Worm (Caenorhabditis elegans) whole organism, young adult: ENCODE data around the gene glt-6.
A peak's percentile ranks its signal among the peaks of the same experiment; 100 is the strongest.

Source experiments
- B0019.2 ChIP-seq: fragments of 200-800 bp; sonication (Bioruptor generic); conservative IDR thresholded peaks from 2 replicates; pipeline ENCODE4 v1.3.6; 2022; ENCODE audit warnings: missing genetic modification reagents, missing genetic modification characterization, missing compliant biosample characterization
- B0035.1 ChIP-seq: sonication (generic microtip); optimal IDR thresholded peaks from 2 replicates; lab custom pipeline; 2016; ENCODE audit warnings: missing genetic modification characterization, mild to moderate bottlenecking, missing compliant biosample characterization, missing genotype, missing genetic modification reagents
- B0261.1 ChIP-seq: sonication (generic microtip); optimal IDR thresholded peaks from 2 replicates; lab custom pipeline; 2016; ENCODE audit warnings: mild to moderate bottlenecking, missing genetic modification characterization, moderate library complexity, missing compliant biosample characterization
- C06A6.2 ChIP-seq: fragments of 200-800 bp; sonication (Bioruptor generic); conservative IDR thresholded peaks from 2 replicates; pipeline ENCODE4 v1.3.6; 2022; ENCODE audit warnings: missing genetic modification characterization, missing compliant biosample characterization
- F57C9.4 ChIP-seq: sonication (generic microtip); optimal IDR thresholded peaks from 2 replicates; lab custom pipeline; 2017; ENCODE audit warnings: mild to moderate bottlenecking, missing genetic modification characterization, missing compliant biosample characterization
- K12H6.12 ChIP-seq: fragments of 200-800 bp; sonication (Bioruptor generic); optimal IDR thresholded peaks from 2 replicates; lab custom pipeline; 2018; ENCODE audit warnings: mild to moderate bottlenecking, missing genetic modification characterization, missing compliant biosample characterization
- T26A5.8 ChIP-seq: sonication (generic microtip); optimal IDR thresholded peaks from 2 replicates; lab custom pipeline; 2016; ENCODE audit warnings: missing genetic modification characterization, missing compliant biosample characterization
- Y95B8A.8 ChIP-seq: fragments of 200-800 bp; sonication (Bioruptor generic); IDR thresholded peaks from 2 replicates; pipeline ENCODE4 v1.3.6; 2022; ENCODE audit warnings: missing genetic modification reagents, missing genetic modification characterization, missing compliant biosample characterization
- athp-1 ChIP-seq: sonication (generic microtip); optimal IDR thresholded peaks from 2 replicates; lab custom pipeline; 2017; ENCODE audit warnings: mild to moderate bottlenecking, missing genetic modification characterization, missing compliant biosample characterization
- ccch-3 ChIP-seq: fragments of 200-800 bp; sonication (Bioruptor generic); optimal IDR thresholded peaks from 2 replicates; lab custom pipeline; 2018; ENCODE audit warnings: mild to moderate bottlenecking, missing genetic modification characterization, missing compliant biosample characterization
- cebp-1 ChIP-seq, 2 experiments: fragments of 200-800 bp in 1 of 2; sonication (Bioruptor generic) in 1 of 2; sonication (generic microtip) in 1 of 2; IDR thresholded peaks in 1 of 2; optimal IDR thresholded peaks in 1 of 2; 2 replicates each; pipeline versions ENCODE4 v1.3.6 to Lab custom; 2017 to 2022; ENCODE audit warnings: missing compliant biosample characterization in 2 of 2, missing genetic modification characterization in 2 of 2, mild to moderate bottlenecking in 1 of 2, missing genetic modification reagents in 1 of 2, moderate library complexity in 1 of 2
- ceh-40 ChIP-seq: fragments of 200-800 bp; sonication (Bioruptor generic); IDR thresholded peaks from 2 replicates; pipeline ENCODE4 v1.3.6; 2022; ENCODE audit warnings: missing genetic modification characterization, missing compliant biosample characterization
- die-1 ChIP-seq: sonication (generic microtip); optimal IDR thresholded peaks from 2 replicates; lab custom pipeline; 2016; ENCODE audit warnings: missing genotype, mild to moderate bottlenecking, missing genetic modification characterization, missing compliant biosample characterization
- efl-1 ChIP-seq: fragments of 150-350 bp; optimal IDR thresholded peaks from 2 replicates; lab custom pipeline; 2014; ENCODE audit warnings: missing biosample characterization, missing genetic modification reagents, missing genetic modification characterization
- fkh-3 ChIP-seq: sonication (generic microtip); optimal IDR thresholded peaks from 2 replicates; lab custom pipeline; 2016; ENCODE audit warnings: mild to moderate bottlenecking, missing genetic modification characterization, missing compliant biosample characterization
- gei-17 ChIP-seq: fragments of 200-800 bp; sonication (Bioruptor generic); optimal IDR thresholded peaks from 2 replicates; lab custom pipeline; 2018; ENCODE audit warnings: mild to moderate bottlenecking, missing genetic modification characterization, missing compliant biosample characterization
- hlh-26 ChIP-seq: fragments of 200-800 bp; sonication (Bioruptor generic); conservative IDR thresholded peaks from 2 replicates; pipeline ENCODE4 v1.3.6; 2022; ENCODE audit warnings: missing genetic modification reagents, missing genetic modification characterization, missing compliant biosample characterization
- hmg-20 ChIP-seq: fragments of 200-800 bp; sonication (Bioruptor generic); IDR thresholded peaks from 2 replicates; pipeline ENCODE4 v1.3.6; 2022; ENCODE audit warnings: missing genetic modification reagents, missing genetic modification characterization, missing compliant biosample characterization
- hrde-1 ChIP-seq: sonication (generic microtip); optimal IDR thresholded peaks from 2 replicates; lab custom pipeline; 2016; ENCODE audit warnings: missing genetic modification characterization, mild to moderate bottlenecking, missing compliant biosample characterization, moderate library complexity, missing genotype, missing genetic modification reagents, borderline replicate concordance
- lin-26 ChIP-seq: fragments of 200-800 bp; sonication (Bioruptor generic); IDR thresholded peaks from 2 replicates; pipeline ENCODE4 v1.3.6; 2022; ENCODE audit warnings: missing genetic modification reagents, missing genetic modification characterization, missing compliant biosample characterization
- lsl-1 ChIP-seq: fragments of 200-800 bp; sonication (Bioruptor generic); optimal IDR thresholded peaks from 2 replicates; lab custom pipeline; 2018; ENCODE audit warnings: mild to moderate bottlenecking, missing genetic modification characterization, moderate library complexity, missing compliant biosample characterization
- lsy-27 ChIP-seq: sonication (generic microtip); optimal IDR thresholded peaks from 2 replicates; lab custom pipeline; 2017; ENCODE audit warnings: missing genetic modification characterization, mild to moderate bottlenecking, missing compliant biosample characterization, antibody characterized with exemption, missing genotype, borderline replicate concordance; ENCODE audit not compliant: insufficient read depth
- madf-3 ChIP-seq: fragments of 200-800 bp; sonication (Bioruptor generic); IDR thresholded peaks from 2 replicates; pipeline ENCODE4 v1.3.6; 2022; ENCODE audit warnings: missing genetic modification reagents, missing genetic modification characterization, missing compliant biosample characterization
- mcd-1 ChIP-seq: fragments of 200-800 bp; sonication (Bioruptor generic); IDR thresholded peaks from 2 replicates; pipeline ENCODE4 v1.3.6; 2022; ENCODE audit warnings: missing genetic modification reagents, missing genetic modification characterization, missing compliant biosample characterization
- nfya-2 ChIP-seq: fragments of 200-800 bp; sonication (Bioruptor generic); IDR thresholded peaks from 2 replicates; pipeline ENCODE4 v1.3.6; 2022; ENCODE audit warnings: missing genetic modification reagents, missing genetic modification characterization, missing compliant biosample characterization
- nhr-27 ChIP-seq: fragments of 200-800 bp; sonication (Bioruptor generic); optimal IDR thresholded peaks from 2 replicates; lab custom pipeline; 2018; ENCODE audit warnings: mild to moderate bottlenecking, missing genetic modification characterization, moderate library complexity, missing compliant biosample characterization
- nhr-80 ChIP-seq: sonication (generic microtip); optimal IDR thresholded peaks from 2 replicates; lab custom pipeline; 2016; ENCODE audit warnings: missing genetic modification characterization, missing compliant biosample characterization
- pha-4 ChIP-seq: fragments of 150-350 bp; sonication (generic microtip); optimal IDR thresholded peaks from 2 replicates; lab custom pipeline; 2014; ENCODE audit warnings: missing biosample characterization, missing genetic modification reagents, missing genetic modification characterization
- rcor-1 ChIP-seq: fragments of 200-800 bp; sonication (Bioruptor generic); IDR thresholded peaks from 2 replicates; pipeline ENCODE4 v1.3.6; 2022; ENCODE audit warnings: missing genetic modification reagents, missing genetic modification characterization, missing compliant biosample characterization
- repo-1 ChIP-seq: sonication (generic microtip); optimal IDR thresholded peaks from 2 replicates; lab custom pipeline; 2017; ENCODE audit warnings: mild to moderate bottlenecking, missing genetic modification characterization, missing compliant biosample characterization
- snpc-1.1 ChIP-seq: sonication (generic microtip); optimal IDR thresholded peaks from 2 replicates; lab custom pipeline; 2017; ENCODE audit warnings: missing genetic modification characterization, mild to moderate bottlenecking, missing compliant biosample characterization, antibody characterized with exemption, moderate library complexity, missing genotype, missing genetic modification reagents; ENCODE audit not compliant: insufficient read depth
- snpc-4 ChIP-seq, 5 experiments: fragments of 150-350 bp in 1 of 5; sonication (generic microtip) in 4 of 5; optimal IDR thresholded peaks; 2 replicates each; lab custom pipeline; 2014 to 2018; ENCODE audit warnings: missing genetic modification characterization in 5 of 5, missing biosample characterization in 3 of 5, antibody characterized with exemption in 2 of 5, mild to moderate bottlenecking in 2 of 5, missing compliant biosample characterization in 2 of 5, missing genotype in 2 of 5, moderate library complexity in 2 of 5, missing genetic modification reagents in 1 of 5
- somi-1 ChIP-seq: fragments of 200-800 bp; sonication (Bioruptor generic); optimal IDR thresholded peaks from 2 replicates; lab custom pipeline; 2018; ENCODE audit warnings: mild to moderate bottlenecking, missing genetic modification characterization, missing compliant biosample characterization
- tlf-1 ChIP-seq: fragments of 200-800 bp; sonication (Bioruptor generic); optimal IDR thresholded peaks from 2 replicates; lab custom pipeline; 2018; ENCODE audit warnings: mild to moderate bottlenecking, missing genetic modification characterization, missing compliant biosample characterization
- unc-62 ChIP-seq: fragments of 150-350 bp; optimal IDR thresholded peaks from 2 replicates; lab custom pipeline; 2014; ENCODE audit warnings: missing biosample characterization, missing genetic modification reagents, missing genetic modification characterization
- xnd-1 ChIP-seq: sonication (generic microtip); optimal IDR thresholded peaks from 2 replicates; lab custom pipeline; 2016; ENCODE audit warnings: missing genotype, missing genetic modification reagents, missing genetic modification characterization, missing compliant biosample characterization
- zfh-2 ChIP-seq: fragments of 200-800 bp; sonication (Bioruptor generic); conservative IDR thresholded peaks from 2 replicates; pipeline ENCODE4 v1.3.6; 2022; ENCODE audit warnings: missing genetic modification reagents, missing genetic modification characterization, missing compliant biosample characterization
- ztf-22 ChIP-seq: fragments of 200-800 bp; sonication (Bioruptor generic); optimal IDR thresholded peaks from 2 replicates; lab custom pipeline; 2018; ENCODE audit warnings: mild to moderate bottlenecking, missing genetic modification characterization, moderate library complexity, missing compliant biosample characterization
- ztf-3 ChIP-seq: fragments of 200-800 bp; sonication (Bioruptor generic); optimal IDR thresholded peaks from 2 replicates; lab custom pipeline; 2018; ENCODE audit warnings: mild to moderate bottlenecking, missing genetic modification characterization, missing compliant biosample characterization

Gene glt-6

ce11 chrIV:7465857-7466256 is 37.6 kb upstream of the glt-6 start, which contains the start of gene F13B6.3:
Gene F13B6.3 (minus strand): TSS chrIV:7465957.
- TF ChIP-seq pha-4 (tag; lab: Kevin White, UChicago), result no peak
- TF ChIP-seq unc-62 (GFP tag; lab: Kevin White, UChicago), result no peak
- TF ChIP-seq T26A5.8 (tag; lab: Kevin White, UChicago), result no peak
- TF ChIP-seq somi-1 (GFP tag; lab: Kevin White, UChicago), result no peak
- TF ChIP-seq C06A6.2 (GFP tag; lab: Robert Waterston, UW), result no peak
- TF ChIP-seq F57C9.4 (tag; lab: Kevin White, UChicago), result no peak
- TF ChIP-seq zfh-2 (GFP tag; lab: Robert Waterston, UW), result no peak
- no peak for TF ChIP-seq lin-26 (GFP tag; lab: Robert Waterston, UW)
- no peak for TF ChIP-seq hmg-20
- TF ChIP-seq lsy-27 (tag; lab: Kevin White, UChicago), result no peak
- no peak for TF ChIP-seq hlh-26 (GFP tag; lab: Robert Waterston, UW)
- TF ChIP-seq Y95B8A.8, result no peak
- TF ChIP-seq tlf-1 (GFP tag; lab: Kevin White, UChicago), result no peak
- TF ChIP-seq efl-1 (GFP tag; lab: Kevin White, UChicago), result no peak
- no peak for TF ChIP-seq die-1 (tag; lab: Kevin White, UChicago)
- TF ChIP-seq cebp-1 (GFP tag; IDR thresholded peaks at IDR 0.05; lab: Robert Waterston, UW), result no peak
- no peak for TF ChIP-seq cebp-1 (tag; optimal IDR thresholded peaks at IDR 0.05; lab: Kevin White, UChicago)
- no peak for TF ChIP-seq mcd-1 (GFP tag; lab: Robert Waterston, UW)
- no peak for TF ChIP-seq madf-3 (GFP tag; lab: Robert Waterston, UW)
- no peak for TF ChIP-seq ztf-22
- no peak for TF ChIP-seq nfya-2

- TF ChIP-seq lsl-1 (GFP tag; lab: Kevin White, UChicago) (no peak), nhr-80 (tag; lab: Kevin White, UChicago) (peak; percentile 55), nhr-27 (no peak)
- TF ChIP-seq, all 124 proteins: peak for 1
Measured at ce11 chrIV:7467170-7467569, 36.3 kb upstream of the glt-6 start.

ce11 chrIV:7468638-7469037 is 34.8 kb upstream of the glt-6 start:
- TF ChIP-seq nhr-80 (tag; lab: Kevin White, UChicago) (peak; percentile 62), gei-17 (GFP tag; lab: Kevin White, UChicago) (no peak)

ce11 chrIV:7469782-7470413 is 33.5 kb upstream of the glt-6 start, which contains the start of gene F55G1.7:
Gene F55G1.7 (minus strand): TSS chrIV:7469832.
- no peak for TF ChIP-seq rcor-1 (GFP tag; lab: Robert Waterston, UW)
- no peak for TF ChIP-seq B0019.2
- TF ChIP-seq repo-1 (tag; lab: Kevin White, UChicago), result no peak
- TF ChIP-seq C06A6.2 (GFP tag; lab: Robert Waterston, UW), result no peak
- TF ChIP-seq, all 124 proteins: peak for 0

- TF ChIP-seq snpc-4 (GFP tag; optimal IDR thresholded peaks at IDR 0.05; lab: Kevin White, UChicago) (no peak), snpc-4 (tag; optimal IDR thresholded peaks at IDR 0.05; lab: Kevin White, UChicago) (peak in 1 of 4 experiments; percentile 20), xnd-1 (peak; percentile 63), B0261.1 (no peak), nhr-27 (no peak), athp-1 (tag; lab: Kevin White, UChicago) (no peak), ceh-40 (no peak), snpc-1.1 (tag; lab: Kevin White, UChicago) (no peak), fkh-3 (tag; lab: Kevin White, UChicago) (no peak), madf-3 (GFP tag; lab: Robert Waterston, UW) (0 out of 2 replicates have a peak, but pooled peaks have one; percentile 53), ztf-3 (GFP tag; lab: Kevin White, UChicago) (no peak), lsl-1 (GFP tag; lab: Kevin White, UChicago) (peak; percentile 80), B0035.1 (tag; lab: Kevin White, UChicago) (no peak), hrde-1 (tag; lab: Kevin White, UChicago) (no peak), ccch-3 (GFP tag; lab: Kevin White, UChicago) (no peak), K12H6.12 (no peak)
Measured at ce11 chrIV:7473159-7473649, 30.2 kb upstream of the glt-6 start, which contains the start of the genes plk-3 and F55G1.6. Gene plk-3 (minus strand): TSS chrIV:7473209. Gene F55G1.6 (plus strand): TSS chrIV:7473517.
